Worm (Caenorhabditis elegans): ENCODE measurements around the gene C47E8.3.

Gene C47E8.3

ce11 chrV:14712316-14712715, 32.2 kb downstream of the C47E8.3 start, which contains the start of gene R08A2.5:
Gene R08A2.5 (plus strand): TSS chrV:14712616.
- TF ChIP-seq Y67H2A.10 (GFP tag; conservative IDR thresholded peaks at IDR 0.05) (no peak), aptf-3 (GFP tag; IDR thresholded peaks at IDR 0.05) (no peak), attf-5 (GFP tag; optimal IDR thresholded peaks at IDR 0.05) (no peak), unc-62 (GFP tag; optimal IDR thresholded peaks at IDR 0.05) (no peak), Y95B8A.8 (GFP tag; IDR thresholded peaks at IDR 0.05) (no peak), lir-1 (GFP tag; conservative IDR thresholded peaks at IDR 0.05) (no peak), lin-35 (GFP tag; optimal IDR thresholded peaks at IDR 0.05) (no peak), egl-18 (GFP tag; IDR thresholded peaks at IDR 0.05) (no peak), attf-6 (GFP tag; IDR thresholded peaks at IDR 0.05) (no peak), nfyb-1 (GFP tag; IDR thresholded peaks at IDR 0.05) (no peak), sdz-38 (tag; optimal IDR thresholded peaks at IDR 0.05) (no peak), sptf-2 (GFP tag; optimal IDR thresholded peaks at IDR 0.05) (no peak), ceh-58 (GFP tag; IDR thresholded peaks at IDR 0.05) (no peak), lsl-1 (GFP tag; optimal IDR thresholded peaks at IDR 0.05) (no peak), repo-1 (tag; optimal IDR thresholded peaks at IDR 0.05) (no peak)

- TF ChIP-seq ztf-6 (GFP tag; IDR thresholded peaks at IDR 0.05) = no peak
- no peak for TF ChIP-seq snpc-3.4 (tag; optimal IDR thresholded peaks at IDR 0.05)
These were observed 35.5 kb downstream of the C47E8.3 start, which contains the start of gene R08A2.2 for ce11 chrV:14715608-14716007. Gene R08A2.2 (minus strand): TSS chrV:14715708.

ce11 chrV:14716114-14716513, 36.0 kb downstream of the C47E8.3 start, which contains the start of gene fbxa-147:
Gene fbxa-147 (plus strand): TSS chrV:14716499.
- TF ChIP-seq nhr-90 (tag; optimal IDR thresholded peaks at IDR 0.05) = no peak
- peak; percentile 63 for TF ChIP-seq nhr-80 (tag; optimal IDR thresholded peaks at IDR 0.05)

- TF ChIP-seq rpc-1 (optimal IDR thresholded peaks at IDR 0.05) (no peak), rpc-1 (tag; optimal IDR thresholded peaks at IDR 0.05) (no peak), ceh-58 (GFP tag; IDR thresholded peaks at IDR 0.05) (no peak), lsy-27 (tag; optimal IDR thresholded peaks at IDR 0.05; ENCODE audit: borderline replicate concordance, insufficient read depth) (no peak)
These were observed 39.4 kb downstream of the C47E8.3 start, which contains the start of gene R08A2.1 for ce11 chrV:14719491-14719890. Gene R08A2.1 (minus strand): TSS chrV:14719591.

ce11 chrV:14723020-14723419, 42.9 kb downstream of the C47E8.3 start, which contains the start of gene R08A2.7:
Gene R08A2.7 (plus strand): TSS chrV:14723320.
- TF ChIP-seq snpc-1.1 (tag; optimal IDR thresholded peaks at IDR 0.05; ENCODE audit: insufficient read depth) (no peak), F33H1.4 (GFP tag; IDR thresholded peaks at IDR 0.05) (no peak)

- TF ChIP-seq Y56A3A.18 (GFP tag; IDR thresholded peaks at IDR 0.05) = no peak
- TF ChIP-seq somi-1 (GFP tag; optimal IDR thresholded peaks at IDR 0.05) = peak; percentile 76
These were observed 45.3 kb downstream of the C47E8.3 start for ce11 chrV:14725409-14725808.

ce11 chrV:14726596-14726995, 46.5 kb downstream of the C47E8.3 start, which contains the start of gene Y50E8A.1:
Gene Y50E8A.1 (plus strand): TSS chrV:14726896.
- TF ChIP-seq repo-1 (tag; optimal IDR thresholded peaks at IDR 0.05) (no peak), mes-4 (tag; optimal IDR thresholded peaks at IDR 0.05) (no peak), ceh-58 (GFP tag; IDR thresholded peaks at IDR 0.05) (no peak), chd-7 (tag; optimal IDR thresholded peaks at IDR 0.05) (no peak), nhr-179 (tag; optimal IDR thresholded peaks at IDR 0.05) (no peak), F33H1.4 (GFP tag; IDR thresholded peaks at IDR 0.05) (no peak), T07F8.4 (tag; optimal IDR thresholded peaks at IDR 0.05) (no peak), attf-3 (GFP tag; conservative IDR thresholded peaks at IDR 0.05) (no peak), ZK185.1 (tag; optimal IDR thresholded peaks at IDR 0.05; ENCODE audit: poor library complexity, severe bottlenecking) (no peak), B0336.3 (GFP tag; IDR thresholded peaks at IDR 0.05) (no peak), Y67H2A.10 (GFP tag; conservative IDR thresholded peaks at IDR 0.05) (no peak), lsy-27 (tag; optimal IDR thresholded peaks at IDR 0.05; ENCODE audit: borderline replicate concordance, insufficient read depth) (no peak), sptf-2 (GFP tag; optimal IDR thresholded peaks at IDR 0.05) (no peak)

All from whole organism, young adult.